Worm (Caenorhabditis elegans): Measurements from ENCODE around the gene lips-10.

ce11 chrII:8437035-8437434, 1.9 kb upstream of the lips-10 start, which contains the start of gene acp-3:
- no peak for TF ChIP-seq hlh-30 (tag; optimal IDR thresholded peaks at IDR 0.05; ENCODE audit: insufficient read depth)
- no peak for TF ChIP-seq ama-1 (optimal IDR thresholded peaks at IDR 0.05)
- TF ChIP-seq ttx-3 (tag; optimal IDR thresholded peaks at IDR 0.05), result no peak
- no peak for TF ChIP-seq ceh-34 (tag; optimal IDR thresholded peaks at IDR 0.05)
- TF ChIP-seq ceh-14 (tag; optimal IDR thresholded peaks at IDR 0.05), result no peak
- no peak for TF ChIP-seq ceh-31 (tag; optimal IDR thresholded peaks at IDR 0.05)
- TF ChIP-seq nhr-11 (tag; optimal IDR thresholded peaks at IDR 0.05), result no peak
- TF ChIP-seq dve-1 (tag; optimal IDR thresholded peaks at IDR 0.05), result no peak
- no peak for TF ChIP-seq pha-4 (tag; optimal IDR thresholded peaks at IDR 0.05)
- no peak for TF ChIP-seq pax-1 (tag; optimal IDR thresholded peaks at IDR 0.05)
- no peak for TF ChIP-seq tbx-7 (tag; optimal IDR thresholded peaks at IDR 0.05)
